Fruit fly (Drosophila melanogaster) whole organism, larva: ENCODE results near the gene CG43618.
"Not testable (repeated sequence)": the region's sequence is repeated elsewhere in the genome, so short reads cannot be mapped to it uniquely, and the experiment has no call there.

Experiments used
- noc ChIP-seq: fragments of 200-800 bp; sonication (Bioruptor generic); optimal IDR thresholded peaks from 3 replicates; lab custom pipeline; 2019; ENCODE audit warnings: missing biosample characterization, mild to moderate bottlenecking, missing genetic modification characterization, moderate library complexity

The CG43618 gene

DNA sequence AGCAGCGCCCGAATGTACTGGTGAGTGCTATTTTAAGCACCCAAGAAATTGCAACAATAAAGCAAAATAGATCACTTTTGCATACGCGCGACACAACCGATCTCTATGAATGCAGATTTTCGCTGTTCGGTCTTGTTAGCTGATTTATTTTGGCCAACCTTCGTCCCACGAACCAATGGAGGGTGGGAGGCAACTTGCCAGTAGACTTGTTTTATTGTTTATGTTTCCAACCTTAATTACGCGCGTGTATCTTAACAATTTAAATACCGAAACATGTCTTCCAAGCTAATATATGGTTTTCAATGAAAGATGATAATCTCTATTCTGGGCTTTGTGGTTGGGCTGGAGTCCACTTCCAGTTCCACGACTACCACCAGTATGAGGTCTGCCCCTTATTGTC lies at the start of gene CG43618:
TSS of gene CG43618 (plus strand) at position 301 of the 400 bp plus-strand sequence.
- not testable (repeated sequence) for TF ChIP-seq noc (tag; lab: Kevin White, UChicago)

- no peak for TF ChIP-seq noc (tag; lab: Kevin White, UChicago)
These were observed 49.3 kb upstream of the CG43618 start, which contains the start of gene PIG-H for dm6 chr3R:7999530-8000116. Gene PIG-H (plus strand): TSS chr3R:7999832.

dm6 chr3R:8001074-8001669 lies 47.8 kb upstream of the CG43618 start, which contains the start of the genes Kmn2 and CG2698:
Gene Kmn2 (minus strand): TSS chr3R:8001309.
Gene CG2698 (plus strand): TSS chr3R:8001562.
- peak; percentile 96 for TF ChIP-seq noc (tag; lab: Kevin White, UChicago)

dm6 chr3R:8007595-8008255 lies 41.2 kb upstream of the CG43618 start, which contains the start of gene CG2767:
Gene CG2767 (minus strand): TSS chr3R:8008110.
- TF ChIP-seq noc (tag; lab: Kevin White, UChicago): no peak

DNA sequence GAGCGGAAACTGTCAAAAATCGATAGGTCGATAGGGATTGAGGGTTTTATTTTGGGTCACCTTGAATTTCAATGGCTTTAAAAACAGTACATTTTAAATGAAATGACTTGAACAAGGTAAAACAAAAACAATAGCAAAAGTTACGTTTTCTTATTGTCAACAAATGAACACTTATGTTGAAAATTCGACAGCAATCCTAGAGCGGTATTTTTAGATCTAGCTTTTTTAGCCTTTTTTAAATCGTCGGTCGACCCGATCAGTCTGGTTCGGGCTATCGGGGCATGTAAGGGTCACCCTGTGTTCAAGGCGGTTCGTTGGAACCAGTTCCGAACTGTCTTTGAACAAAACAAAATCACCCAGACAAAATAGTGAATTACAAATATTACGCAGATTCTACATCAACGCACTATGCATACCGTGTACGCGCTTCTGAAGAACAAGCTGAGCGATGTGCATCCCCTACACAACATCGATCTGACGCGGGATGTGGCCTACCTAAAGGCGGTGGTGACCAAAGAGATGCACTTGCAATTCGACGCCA lies 39.8 kb upstream of the CG43618 start, which contains the start of the genes CG11052 and CG3223:
TSS of gene CG11052 (minus strand) at position 218 of the 541 bp plus-strand sequence.
TSS of gene CG3223 (plus strand) at position 321 of the 541 bp plus-strand sequence.
- TF ChIP-seq noc (tag; lab: Kevin White, UChicago): no peak

DNA sequence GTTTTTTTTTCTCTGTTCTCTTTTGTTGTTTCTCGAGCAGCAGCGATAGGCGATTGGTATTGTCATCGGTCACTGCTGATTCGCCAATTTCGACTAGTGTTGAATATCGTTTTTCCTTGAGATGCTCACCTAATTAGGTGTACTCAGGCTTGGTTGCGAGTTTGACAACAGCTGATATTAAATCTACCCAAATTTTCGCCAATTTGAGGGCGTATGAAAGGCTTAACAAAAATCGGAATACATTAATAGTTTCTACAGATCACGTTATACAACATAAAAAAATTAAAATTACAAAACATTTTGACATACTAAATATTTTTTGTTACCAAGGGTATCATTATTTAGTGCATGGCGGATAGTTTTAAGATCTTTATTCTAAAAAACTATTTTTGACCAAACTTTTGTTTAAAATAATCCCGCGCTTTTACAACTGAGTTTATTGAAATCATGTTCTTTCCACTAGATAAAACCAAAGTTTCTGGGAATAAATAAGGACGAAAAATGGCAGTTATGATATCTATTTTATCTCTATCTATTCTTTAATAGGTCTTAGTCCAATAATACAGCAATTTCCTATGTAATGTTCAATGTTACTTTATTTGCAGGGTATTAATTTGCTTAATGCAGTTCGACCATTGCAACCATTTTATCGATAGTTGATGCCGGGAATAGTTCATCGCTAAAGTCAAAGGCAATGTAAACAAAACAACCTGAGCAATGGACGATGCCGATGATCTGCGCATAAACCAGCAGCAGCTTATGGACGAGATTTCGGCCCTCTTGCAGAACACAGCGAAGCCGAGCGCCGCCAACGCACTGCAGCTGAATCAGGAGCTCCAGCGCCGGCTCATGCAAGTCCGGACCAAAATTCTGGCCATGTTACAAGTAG lies 35.6 kb upstream of the CG43618 start, which contains the start of the genes CG10435 and Pbp95:
TSS of gene CG10435 (minus strand) at position 81 of the 889 bp plus-strand sequence.
TSS of gene Pbp95 (plus strand) at position 671 of the 889 bp plus-strand sequence.
- no peak for TF ChIP-seq noc (tag; lab: Kevin White, UChicago)

dm6 chr3R:8026515-8026914 lies 22.5 kb upstream of the CG43618 start:
- TF ChIP-seq noc (tag; lab: Kevin White, UChicago): no peak

- TF ChIP-seq noc (tag; lab: Kevin White, UChicago): peak; percentile 69
These were observed 21.7 kb upstream of the CG43618 start for dm6 chr3R:8027203-8027688.

- TF ChIP-seq noc (tag; lab: Kevin White, UChicago): peak; percentile 23
These were observed 19.4 kb upstream of the CG43618 start, which contains the start of gene ImpE3 for dm6 chr3R:8029496-8030013. Gene ImpE3 (minus strand): TSS chr3R:8029546.

DNA sequence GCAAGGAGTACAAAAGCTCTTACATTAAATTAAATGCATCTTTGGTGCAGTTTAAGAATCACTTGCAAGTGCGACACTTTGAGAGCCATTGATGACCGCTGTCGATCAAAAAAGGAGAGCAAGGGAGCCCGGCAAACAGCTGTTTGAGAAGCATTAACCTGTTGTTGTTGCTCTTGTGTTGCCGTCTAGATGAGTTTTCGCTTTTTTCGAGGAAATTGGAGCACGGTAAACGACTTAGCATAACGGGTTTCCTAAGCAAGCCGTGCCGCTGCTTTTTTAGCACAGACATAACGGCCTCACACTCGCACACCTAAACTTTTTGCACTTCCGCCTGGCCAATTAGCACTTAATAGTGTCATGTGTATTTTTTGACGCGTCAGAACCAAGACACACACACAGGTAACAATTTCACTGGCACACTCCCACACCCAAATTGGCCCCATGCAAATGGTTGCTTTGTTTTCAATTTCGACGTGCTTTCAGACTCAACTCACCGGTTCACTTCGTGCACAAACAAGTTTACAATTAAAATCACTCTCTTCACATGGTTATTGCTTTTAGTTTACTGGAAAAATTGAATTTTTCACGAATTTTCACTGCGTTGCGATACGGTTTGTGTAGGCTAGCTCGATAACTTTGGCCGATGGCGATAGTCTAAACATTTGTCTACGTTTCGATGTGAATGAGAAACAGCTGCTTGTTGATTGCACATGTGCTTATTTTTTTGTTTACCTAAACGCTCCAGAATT lies 18.6 kb upstream of the CG43618 start, which contains the start of the genes CG10903 and CG2747:
TSS of gene CG10903 (plus strand) at position 261 of the 749 bp plus-strand sequence.
TSS of gene CG2747 (minus strand) at position 640 of the 749 bp plus-strand sequence.
- peak; percentile 68 for TF ChIP-seq noc (tag; lab: Kevin White, UChicago)

DNA sequence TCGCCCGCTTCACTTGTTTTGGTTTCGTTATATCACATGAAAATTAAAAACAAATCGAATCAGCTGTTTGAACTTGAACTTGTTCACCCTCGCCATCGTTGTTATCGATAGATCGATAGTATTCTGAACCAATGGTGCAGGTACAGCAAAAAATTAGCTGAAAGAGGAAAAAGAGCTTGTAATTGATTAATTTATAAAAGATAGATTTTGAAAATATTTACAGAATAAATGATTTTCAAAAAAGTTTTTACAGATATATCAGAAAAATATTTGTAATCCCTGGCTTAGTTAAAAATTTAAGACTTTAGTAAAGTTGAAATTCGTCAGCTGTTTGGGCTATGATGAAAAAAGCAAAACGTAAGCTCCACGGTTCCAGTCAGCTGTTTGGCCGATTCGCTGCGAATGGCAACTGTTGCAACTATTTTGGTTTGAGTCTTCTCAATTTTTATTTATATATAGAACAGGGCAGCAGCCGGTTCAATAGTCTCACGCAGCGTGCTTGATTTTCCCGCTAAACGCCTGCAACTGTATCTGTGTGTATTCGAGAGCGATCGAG lies 16.0 kb upstream of the CG43618 start, which contains the start of the genes CG11035 and unc-45:
TSS of gene CG11035 (minus strand) at position 87 of the 556 bp plus-strand sequence.
TSS of gene unc-45 (plus strand) at position 379 of the 556 bp plus-strand sequence.
- no peak for TF ChIP-seq noc (tag; lab: Kevin White, UChicago)

- TF ChIP-seq noc (tag; lab: Kevin White, UChicago): no peak
These were observed 11.1 kb upstream of the CG43618 start for dm6 chr3R:8037896-8038295.

DNA sequence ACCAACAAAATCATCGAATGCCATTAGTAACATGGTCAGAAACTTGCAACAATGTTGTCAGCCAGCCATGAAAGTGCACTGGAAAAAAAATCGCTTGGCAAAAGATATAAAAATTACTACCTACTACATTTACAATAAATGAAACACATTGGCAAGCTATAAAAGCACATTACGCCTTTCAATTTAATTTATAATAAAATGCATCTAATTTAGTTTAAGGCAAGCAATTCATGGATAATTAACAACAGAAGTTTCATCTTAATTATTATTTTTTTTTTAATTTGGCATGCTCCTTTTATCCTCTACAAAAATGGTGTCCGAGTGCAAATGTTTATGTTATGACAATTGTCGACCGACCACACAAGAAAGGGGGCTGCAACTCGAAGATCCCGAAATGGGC lies 10.0 kb upstream of the CG43618 start:
- no peak for TF ChIP-seq noc (tag; lab: Kevin White, UChicago)
